Worm (Caenorhabditis elegans) whole organism, L1 larva: ENCODE measurements around the gene kmo-2.

Source experiments
- C04F5.9 ChIP-seq: sonication (generic microtip); optimal IDR thresholded peaks from 2 replicates; lab custom pipeline; 2016; ENCODE audit warnings: missing genetic modification characterization, missing compliant biosample characterization
- C16A3.4 ChIP-seq: fragments of 150-350 bp; optimal IDR thresholded peaks from 2 replicates; lab custom pipeline; 2014; ENCODE audit warnings: missing biosample characterization, missing genetic modification characterization
- F16B12.6 ChIP-seq: fragments of 150-350 bp; optimal IDR thresholded peaks from 2 replicates; lab custom pipeline; 2014; ENCODE audit warnings: missing biosample characterization, missing genetic modification characterization
- aly-2 ChIP-seq: fragments of 150-350 bp; optimal IDR thresholded peaks from 2 replicates; lab custom pipeline; 2014; ENCODE audit warnings: missing biosample characterization, missing genetic modification characterization
- ama-1 ChIP-seq: fragments of 150-350 bp; optimal IDR thresholded peaks from 2 replicates; lab custom pipeline; 2014
- ceh-63 ChIP-seq: fragments of 200-800 bp; sonication (Bioruptor generic); optimal IDR thresholded peaks from 2 replicates; lab custom pipeline; 2018; ENCODE audit warnings: mild to moderate bottlenecking, missing genetic modification characterization, missing compliant biosample characterization
- ceh-82 ChIP-seq, 3 experiments: fragments of 150-350 bp in 1 of 3; sonication (generic microtip) in 2 of 3; optimal IDR thresholded peaks; 2 replicates each; lab custom pipeline; 2014 to 2017; ENCODE audit warnings: missing biosample characterization in 3 of 3, missing genetic modification characterization in 3 of 3
- ceh-88 ChIP-seq: fragments of 200-800 bp; sonication (Bioruptor generic); IDR thresholded peaks from 2 replicates; pipeline ENCODE4 v1.3.6; 2022; ENCODE audit warnings: missing genetic modification characterization, missing compliant biosample characterization
- dpl-1 ChIP-seq, 3 experiments: fragments of 150-350 bp in 2 of 3; sonication (generic microtip) in 1 of 3; optimal IDR thresholded peaks; 2 replicates each; lab custom pipeline; 2014 to 2017; ENCODE audit warnings: missing biosample characterization in 3 of 3, missing genetic modification characterization in 3 of 3, missing genetic modification reagents in 3 of 3
- efl-1 ChIP-seq, 4 experiments: fragments of 150-350 bp; optimal IDR thresholded peaks in 3 of 4; peaks in 1 of 4; 1 replicate in 1 of 4; 2 replicates in 3 of 4; lab custom pipeline; 2014; ENCODE audit warnings: missing biosample characterization in 2 of 4, missing genetic modification characterization in 2 of 4, missing genetic modification reagents in 2 of 4
- efl-3 ChIP-seq: fragments of 200-800 bp; sonication (Bioruptor generic); optimal IDR thresholded peaks from 2 replicates; lab custom pipeline; 2018; ENCODE audit warnings: mild to moderate bottlenecking, missing genetic modification characterization, missing compliant biosample characterization
- egl-13 ChIP-seq: sonication (generic microtip); optimal IDR thresholded peaks from 2 replicates; lab custom pipeline; 2016; ENCODE audit warnings: missing genotype, missing genetic modification reagents, missing genetic modification characterization, missing compliant biosample characterization
- egl-27 ChIP-seq, 2 experiments: fragments of 150-350 bp in 1 of 2; sonication (generic microtip); optimal IDR thresholded peaks; 3 replicates each; lab custom pipeline; 2017 to 2018; ENCODE audit warnings: missing biosample characterization in 2 of 2, missing genetic modification characterization in 2 of 2, missing genetic modification reagents in 2 of 2
- elt-3 ChIP-seq, 6 experiments: fragments of 150-350 bp in 1 of 6; sonication (generic microtip); optimal IDR thresholded peaks; 2 replicates each; lab custom pipeline; 2017 to 2018; ENCODE audit warnings: missing biosample characterization in 6 of 6, missing genetic modification characterization in 6 of 6, inconsistent platforms in 1 of 6
- fkh-10 ChIP-seq: sonication (generic microtip); optimal IDR thresholded peaks from 2 replicates; lab custom pipeline; 2017; ENCODE audit warnings: missing biosample characterization, missing genetic modification reagents, missing genetic modification characterization
- fkh-4 ChIP-seq: sonication (generic microtip); optimal IDR thresholded peaks from 2 replicates; lab custom pipeline; 2016; ENCODE audit warnings: missing compliant biosample characterization, missing genetic modification characterization, borderline replicate concordance
- fos-1 ChIP-seq: fragments of 150-350 bp; optimal IDR thresholded peaks from 2 replicates; lab custom pipeline; 2014; ENCODE audit warnings: missing biosample characterization, missing genetic modification characterization
- grh-1 ChIP-seq: fragments of 200-800 bp; sonication (Bioruptor generic); IDR thresholded peaks from 2 replicates; pipeline ENCODE4 v1.3.6; 2022; ENCODE audit warnings: missing genetic modification reagents, missing genetic modification characterization, missing compliant biosample characterization
- hlh-4 ChIP-seq: sonication (generic microtip); optimal IDR thresholded peaks from 2 replicates; lab custom pipeline; 2016; ENCODE audit warnings: mild to moderate bottlenecking, missing genetic modification characterization, missing compliant biosample characterization
- hpl-2 ChIP-seq: fragments of 150-350 bp; optimal IDR thresholded peaks from 2 replicates; lab custom pipeline; 2014; ENCODE audit warnings: missing biosample characterization, missing genetic modification reagents, missing genetic modification characterization
- irx-1 ChIP-seq: sonication (generic microtip); optimal IDR thresholded peaks from 2 replicates; lab custom pipeline; 2016; ENCODE audit warnings: missing genetic modification characterization, missing compliant biosample characterization
- isw-1 ChIP-seq: fragments of 200-800 bp; sonication (Bioruptor generic); IDR thresholded peaks from 2 replicates; pipeline ENCODE4 v1.3.6; 2022; ENCODE audit warnings: missing genetic modification characterization, missing compliant biosample characterization
- jun-1 ChIP-seq: fragments of 150-350 bp; optimal IDR thresholded peaks from 2 replicates; lab custom pipeline; 2014; ENCODE audit warnings: missing biosample characterization, missing genetic modification reagents, missing genetic modification characterization
- lin-14 ChIP-seq: fragments of 200-800 bp; sonication (Bioruptor generic); optimal IDR thresholded peaks from 2 replicates; lab custom pipeline; 2018; ENCODE audit warnings: mild to moderate bottlenecking, missing genetic modification characterization, moderate library complexity, missing compliant biosample characterization
- lin-35 ChIP-seq, 2 experiments: fragments of 150-350 bp; optimal IDR thresholded peaks; 2 replicates each; lab custom pipeline; 2014; ENCODE audit warnings: missing biosample characterization in 2 of 2, missing genetic modification characterization in 2 of 2, missing genetic modification reagents in 2 of 2
- lin-39 ChIP-seq: fragments of 150-350 bp; optimal IDR thresholded peaks from 2 replicates; lab custom pipeline; 2014; ENCODE audit warnings: missing biosample characterization, missing genetic modification reagents, missing genetic modification characterization
- lsy-2 ChIP-seq, 2 experiments: fragments of 150-350 bp; optimal IDR thresholded peaks; 2 replicates each; lab custom pipeline; 2014; ENCODE audit warnings: missing biosample characterization in 2 of 2, missing genetic modification characterization in 2 of 2
- mab-9 ChIP-seq: fragments of 200-800 bp; sonication (Bioruptor generic); IDR thresholded peaks from 2 replicates; pipeline ENCODE4 v1.3.6; 2022; ENCODE audit warnings: missing genetic modification reagents, missing genetic modification characterization, missing compliant biosample characterization
- mdl-1 ChIP-seq, 2 experiments: fragments of 150-350 bp; optimal IDR thresholded peaks; 2 replicates each; lab custom pipeline; 2014 to 2017; ENCODE audit warnings: missing biosample characterization in 2 of 2, missing genetic modification characterization in 2 of 2, inconsistent platforms in 1 of 2
- mef-2 ChIP-seq: fragments of 150-350 bp; optimal IDR thresholded peaks from 2 replicates; lab custom pipeline; 2014; ENCODE audit warnings: missing biosample characterization, missing genetic modification characterization
- nhr-11 ChIP-seq: fragments of 150-350 bp; optimal IDR thresholded peaks from 2 replicates; lab custom pipeline; 2014; ENCODE audit warnings: missing biosample characterization, missing genetic modification characterization
- nhr-12 ChIP-seq: sonication (generic microtip); optimal IDR thresholded peaks from 2 replicates; lab custom pipeline; 2017; ENCODE audit warnings: missing biosample characterization, missing genetic modification characterization
- nhr-19 ChIP-seq: fragments of 200-800 bp; sonication (Bioruptor generic); conservative IDR thresholded peaks from 2 replicates; pipeline ENCODE4 v1.3.6; 2022; ENCODE audit warnings: missing genetic modification characterization, missing compliant biosample characterization
- nhr-20 ChIP-seq: sonication (generic microtip); optimal IDR thresholded peaks from 2 replicates; lab custom pipeline; 2016; ENCODE audit warnings: mild to moderate bottlenecking, missing genetic modification characterization, missing compliant biosample characterization
- nhr-237 ChIP-seq: fragments of 150-350 bp; optimal IDR thresholded peaks from 2 replicates; lab custom pipeline; 2014; ENCODE audit warnings: missing biosample characterization, missing genetic modification characterization
- nhr-47 ChIP-seq: sonication (generic microtip); optimal IDR thresholded peaks from 2 replicates; lab custom pipeline; 2016; ENCODE audit warnings: mild to moderate bottlenecking, missing genetic modification characterization, moderate library complexity, missing compliant biosample characterization
- nhr-76 ChIP-seq: sonication (generic microtip); optimal IDR thresholded peaks from 2 replicates; lab custom pipeline; 2017; ENCODE audit warnings: missing biosample characterization, missing genetic modification characterization
- nhr-77 ChIP-seq: fragments of 150-350 bp; optimal IDR thresholded peaks from 2 replicates; lab custom pipeline; 2014; ENCODE audit warnings: missing biosample characterization, missing genetic modification characterization
- nhr-84 ChIP-seq: sonication (generic microtip); optimal IDR thresholded peaks from 2 replicates; lab custom pipeline; 2017; ENCODE audit warnings: missing biosample characterization, missing genetic modification characterization
- nhr-85 ChIP-seq: sonication (generic microtip); peaks from one replicate; lab custom pipeline; 2016; ENCODE audit warnings: missing genetic modification characterization, inconsistent platforms, missing compliant biosample characterization
- nhr-90 ChIP-seq: sonication (generic microtip); optimal IDR thresholded peaks from 2 replicates; lab custom pipeline; 2016; ENCODE audit warnings: mild to moderate bottlenecking, missing genetic modification characterization, missing compliant biosample characterization; ENCODE audit not compliant: poor library complexity
- pag-3 ChIP-seq: sonication (generic microtip); optimal IDR thresholded peaks from 2 replicates; lab custom pipeline; 2017; ENCODE audit warnings: missing genetic modification characterization, mild to moderate bottlenecking, missing compliant biosample characterization, antibody characterized with exemption, borderline replicate concordance; ENCODE audit not compliant: insufficient read depth
- pqm-1 ChIP-seq: sonication (generic microtip); optimal IDR thresholded peaks from 3 replicates; lab custom pipeline; 2017; ENCODE audit warnings: missing biosample characterization, missing genetic modification characterization
- snpc-4 ChIP-seq: fragments of 150-350 bp; optimal IDR thresholded peaks from 2 replicates; lab custom pipeline; 2014; ENCODE audit warnings: missing biosample characterization, missing genetic modification characterization
- sox-4 ChIP-seq: sonication (generic microtip); optimal IDR thresholded peaks from 2 replicates; lab custom pipeline; 2016; ENCODE audit warnings: missing genetic modification characterization, missing compliant biosample characterization
- sptf-1 ChIP-seq: fragments of 150-350 bp; optimal IDR thresholded peaks from 2 replicates; lab custom pipeline; 2014; ENCODE audit warnings: missing biosample characterization, missing genetic modification characterization
- sup-37 ChIP-seq: fragments of 200-800 bp; sonication (Bioruptor generic); optimal IDR thresholded peaks from 2 replicates; lab custom pipeline; 2018; ENCODE audit warnings: mild to moderate bottlenecking, missing genetic modification characterization, missing compliant biosample characterization
- tlp-1 ChIP-seq: fragments of 150-350 bp; optimal IDR thresholded peaks from 2 replicates; lab custom pipeline; 2014; ENCODE audit warnings: missing biosample characterization, missing genetic modification characterization
- unc-30 ChIP-seq: sonication (generic microtip); optimal IDR thresholded peaks from 2 replicates; lab custom pipeline; 2017; ENCODE audit warnings: missing biosample characterization, missing genetic modification characterization
- unc-62 ChIP-seq: fragments of 150-350 bp; optimal IDR thresholded peaks from 2 replicates; lab custom pipeline; 2014; ENCODE audit warnings: missing biosample characterization, missing genetic modification reagents, missing genetic modification characterization
- unc-98 ChIP-seq: fragments of 200-800 bp; sonication (Bioruptor generic); IDR thresholded peaks from 2 replicates; pipeline ENCODE4 v1.3.6; 2022; ENCODE audit warnings: missing genetic modification characterization, missing compliant biosample characterization
- xbp-1 ChIP-seq: sonication (generic microtip); optimal IDR thresholded peaks from 2 replicates; lab custom pipeline; 2016; ENCODE audit warnings: missing genetic modification characterization, missing compliant biosample characterization
- zag-1 ChIP-seq: fragments of 150-350 bp; optimal IDR thresholded peaks from 2 replicates; lab custom pipeline; 2014; ENCODE audit warnings: missing biosample characterization, missing genetic modification characterization
- ztf-11 ChIP-seq, 2 experiments: sonication (generic microtip); optimal IDR thresholded peaks; 2 replicates each; lab custom pipeline; 2016 to 2017; ENCODE audit warnings: missing genetic modification characterization in 2 of 2, missing biosample characterization in 1 of 2, missing compliant biosample characterization in 1 of 2

kmo-2 gene

DNA sequence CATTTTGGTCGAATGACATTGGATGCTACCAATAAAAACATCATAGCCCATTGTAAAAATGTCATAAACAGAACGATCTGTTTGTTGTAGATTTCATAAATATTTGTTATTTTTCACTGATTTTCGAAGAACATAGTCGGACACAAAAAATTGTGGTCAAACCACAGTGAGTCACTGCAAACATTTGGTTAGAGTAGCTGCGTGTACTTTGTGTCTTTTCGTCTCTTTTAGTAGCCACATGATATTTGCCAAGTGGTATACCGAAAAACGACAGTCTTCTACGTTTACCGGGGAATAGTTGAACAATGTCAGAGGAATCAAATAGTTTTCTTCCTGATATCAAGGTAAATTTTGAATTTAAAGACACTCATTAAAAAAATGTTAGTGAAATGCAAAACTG lies 23.4 kb upstream of the kmo-2 start, which contains the start of gene nhr-206 (continued):
- TF ChIP-seq unc-62 (no peak), elt-3 (tag; optimal IDR thresholded peaks at IDR 0.05; lab: Kevin White, UChicago) (peak in 2 of 6 experiments; percentile 13 to 31), pqm-1 (tag; lab: Kevin White, UChicago) (no peak), mdl-1 (tag; optimal IDR thresholded peaks at IDR 0.05; lab: Kevin White, UChicago) (peak in 1 of 2 experiments; percentile 40), sox-4 (tag; lab: Kevin White, UChicago) (no peak), sptf-1 (tag; lab: Kevin White, UChicago) (no peak), xbp-1 (tag; lab: Kevin White, UChicago) (no peak), ceh-63 (GFP tag; lab: Kevin White, UChicago) (no peak), sup-37 (GFP tag; lab: Kevin White, UChicago) (no peak), aly-2 (tag; lab: Kevin White, UChicago) (no peak), nhr-85 (tag; lab: Kevin White, UChicago) (peak; percentile 77), fkh-10 (no peak), ceh-88 (GFP tag; lab: Robert Waterston, UW) (no peak), ceh-82 (tag; optimal IDR thresholded peaks at IDR 0.05; lab: Kevin White, UChicago) (no peak), C16A3.4 (tag; lab: Kevin White, UChicago) (no peak), hpl-2 (no peak), zag-1 (tag; lab: Kevin White, UChicago) (no peak), ama-1 (lab: Kevin White, UChicago) (no peak), snpc-4 (tag; lab: Kevin White, UChicago) (no peak), nhr-20 (tag; lab: Kevin White, UChicago) (peak; percentile 70), egl-13 (no peak), nhr-237 (tag; lab: Kevin White, UChicago) (no peak), nhr-19 (GFP tag; lab: Robert Waterston, UW) (peak; percentile 21; the same call in 1 of the 2 replicates), nhr-76 (no peak), jun-1 (no peak), mab-9 (GFP tag; lab: Robert Waterston, UW) (no peak), unc-30 (no peak), lin-39 (no peak), tlp-1 (tag; lab: Kevin White, UChicago) (no peak), grh-1 (GFP tag; lab: Robert Waterston, UW) (no peak), nhr-47 (tag; lab: Kevin White, UChicago) (no peak), egl-27 (tag; optimal IDR thresholded peaks at IDR 0.05; lab: Kevin White, UChicago) (no peak), hlh-4 (no peak), irx-1 (tag; lab: Kevin White, UChicago) (no peak), fos-1 (tag; lab: Kevin White, UChicago) (no peak), pag-3 (tag; lab: Kevin White, UChicago) (no peak), efl-3 (GFP tag; lab: Kevin White, UChicago) (no peak), F16B12.6 (tag; lab: Kevin White, UChicago) (no peak), unc-98 (no peak), nhr-77 (tag; lab: Kevin White, UChicago) (no peak), fkh-4 (tag; lab: Kevin White, UChicago) (no peak), lsy-2 (tag; optimal IDR thresholded peaks at IDR 0.05; lab: Kevin White, UChicago) (peak in 1 of 2 experiments; percentile 11), nhr-84 (tag; lab: Kevin White, UChicago) (no peak), C04F5.9 (tag; lab: Kevin White, UChicago) (no peak), lin-14 (GFP tag; lab: Kevin White, UChicago) (peak; percentile 77), isw-1 (no peak), dpl-1 (GFP tag; optimal IDR thresholded peaks at IDR 0.05; lab: Kevin White, UChicago) (no peak), lin-35 (GFP tag; optimal IDR thresholded peaks at IDR 0.05; lab: Kevin White, UChicago) (peak in 1 of 2 experiments; percentile 58), mef-2 (tag; lab: Kevin White, UChicago) (no peak), nhr-90 (tag; lab: Kevin White, UChicago) (peak; percentile 11), efl-1 (optimal IDR thresholded peaks at IDR 0.05; lab: Kevin White, UChicago) (no peak), efl-1 (GFP tag; optimal IDR thresholded peaks at IDR 0.05 in 1 of 2; lab: Kevin White, UChicago) (no peak), nhr-12 (tag; lab: Kevin White, UChicago) (no peak), nhr-11 (no peak), ztf-11 (tag; optimal IDR thresholded peaks at IDR 0.05; lab: Kevin White, UChicago) (no peak)
